Worm (Caenorhabditis elegans) whole organism, early embryonic: ENCODE results near the gene K11H3.5.

Experiments
- B0310.2 ChIP-seq: sonication (generic microtip); optimal IDR thresholded peaks from 2 replicates; lab custom pipeline; 2016; ENCODE audit warnings: mild to moderate bottlenecking, missing genetic modification characterization, missing compliant biosample characterization
- F13C5.2 ChIP-seq: sonication (generic microtip); optimal IDR thresholded peaks from 2 replicates; lab custom pipeline; 2017; ENCODE audit warnings: mild to moderate bottlenecking, missing genetic modification characterization, inconsistent platforms, missing compliant biosample characterization
- aly-1 ChIP-seq: sonication (generic microtip); optimal IDR thresholded peaks from 2 replicates; lab custom pipeline; 2016; ENCODE audit warnings: missing genetic modification characterization, missing compliant biosample characterization
- ama-1 ChIP-seq: fragments of 150-350 bp; optimal IDR thresholded peaks from 2 replicates; lab custom pipeline; 2014
- ceh-13 ChIP-seq: fragments of 200-800 bp; sonication (Bioruptor generic); optimal IDR thresholded peaks from 2 replicates; lab custom pipeline; 2018; ENCODE audit warnings: mild to moderate bottlenecking, missing genetic modification characterization, missing compliant biosample characterization
- ceh-36 ChIP-seq: sonication (generic microtip); optimal IDR thresholded peaks from 2 replicates; lab custom pipeline; 2016; ENCODE audit warnings: missing genetic modification characterization, inconsistent platforms, missing compliant biosample characterization
- ets-7 ChIP-seq: sonication (generic microtip); optimal IDR thresholded peaks from 2 replicates; lab custom pipeline; 2016; ENCODE audit warnings: missing genotype, missing genetic modification characterization, missing compliant biosample characterization
- flt-1 ChIP-seq: fragments of 200-800 bp; sonication (Bioruptor generic); IDR thresholded peaks from 2 replicates; pipeline ENCODE4 v1.3.6; 2022; ENCODE audit warnings: missing genetic modification characterization, missing compliant biosample characterization
- hmbx-1 ChIP-seq: sonication (generic microtip); optimal IDR thresholded peaks from 2 replicates; lab custom pipeline; 2016; ENCODE audit warnings: mild to moderate bottlenecking, missing genetic modification characterization, missing compliant biosample characterization
- hmg-4 ChIP-seq: fragments of 200-800 bp; sonication (Bioruptor generic); optimal IDR thresholded peaks from 2 replicates; lab custom pipeline; 2018; ENCODE audit warnings: mild to moderate bottlenecking, missing genetic modification characterization, missing compliant biosample characterization
- hnd-1 ChIP-seq: sonication (generic microtip); optimal IDR thresholded peaks from 2 replicates; lab custom pipeline; 2016; ENCODE audit warnings: missing genetic modification characterization, missing compliant biosample characterization
- pes-1 ChIP-seq: fragments of 200-800 bp; sonication (Bioruptor generic); IDR thresholded peaks from 2 replicates; pipeline ENCODE4 v1.3.6; 2022; ENCODE audit warnings: missing genetic modification reagents, missing genetic modification characterization, missing compliant biosample characterization
- scrt-1 ChIP-seq: fragments of 200-800 bp; sonication (Bioruptor generic); IDR thresholded peaks from 2 replicates; pipeline ENCODE4 v1.3.6; 2022; ENCODE audit warnings: missing genetic modification characterization, missing compliant biosample characterization
- sea-1 ChIP-seq: fragments of 200-800 bp; sonication (Bioruptor generic); conservative IDR thresholded peaks from 2 replicates; pipeline ENCODE4 v1.3.6; 2022; ENCODE audit warnings: missing genetic modification characterization, missing compliant biosample characterization
- tbx-11 ChIP-seq: fragments of 200-800 bp; sonication (Bioruptor generic); IDR thresholded peaks from 2 replicates; pipeline ENCODE4 v1.3.6; 2022; ENCODE audit warnings: missing genetic modification characterization, missing compliant biosample characterization
- tbx-37 ChIP-seq: fragments of 200-800 bp; sonication (Bioruptor generic); conservative IDR thresholded peaks from 2 replicates; pipeline ENCODE4 v1.3.6; 2022; ENCODE audit warnings: missing genetic modification reagents, missing genetic modification characterization, missing compliant biosample characterization
- tra-4 ChIP-seq: sonication (generic microtip); optimal IDR thresholded peaks from 2 replicates; lab custom pipeline; 2017; ENCODE audit warnings: missing genetic modification characterization, missing compliant biosample characterization

The K11H3.5 gene

DNA sequence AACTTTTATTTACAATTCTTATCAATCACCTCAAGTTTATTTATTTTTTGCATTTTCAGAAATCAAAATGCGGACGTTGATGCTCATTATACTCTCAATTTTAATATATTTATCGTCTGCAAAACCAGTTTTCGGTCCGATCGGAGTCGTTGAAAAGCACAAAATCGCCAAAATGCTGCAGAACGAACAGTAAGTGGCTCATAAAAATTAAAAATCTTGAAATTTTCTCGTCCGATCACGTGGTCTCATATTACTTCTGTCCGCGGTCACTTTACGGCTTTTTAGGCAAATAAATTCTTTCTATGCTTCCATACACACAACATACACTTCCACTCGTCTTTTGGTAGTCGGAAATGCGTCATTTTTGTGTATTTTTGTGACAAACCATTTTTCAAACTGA is at the start of gene K11H3.5:
TSS of gene K11H3.5 (plus strand) at position 54 of the 400 bp plus-strand sequence.
- TF ChIP-seq scrt-1 (no peak), tbx-11 (GFP tag; lab: Robert Waterston, UW) (no peak), hmg-4 (GFP tag; lab: Kevin White, UChicago) (no peak), ama-1 (lab: Kevin White, UChicago) (no peak), flt-1 (no peak), hnd-1 (tag; lab: Kevin White, UChicago) (no peak), ceh-13 (GFP tag; lab: Kevin White, UChicago) (no peak), tra-4 (tag; lab: Kevin White, UChicago) (no peak), aly-1 (no peak), hmbx-1 (tag; lab: Kevin White, UChicago) (no peak), B0310.2 (tag; lab: Kevin White, UChicago) (no peak), tbx-37 (GFP tag; lab: Robert Waterston, UW) (no peak), sea-1 (no peak), ets-7 (tag; lab: Kevin White, UChicago) (no peak), pes-1 (GFP tag; lab: Robert Waterston, UW) (no peak), ceh-36 (tag; lab: Kevin White, UChicago) (no peak)

DNA sequence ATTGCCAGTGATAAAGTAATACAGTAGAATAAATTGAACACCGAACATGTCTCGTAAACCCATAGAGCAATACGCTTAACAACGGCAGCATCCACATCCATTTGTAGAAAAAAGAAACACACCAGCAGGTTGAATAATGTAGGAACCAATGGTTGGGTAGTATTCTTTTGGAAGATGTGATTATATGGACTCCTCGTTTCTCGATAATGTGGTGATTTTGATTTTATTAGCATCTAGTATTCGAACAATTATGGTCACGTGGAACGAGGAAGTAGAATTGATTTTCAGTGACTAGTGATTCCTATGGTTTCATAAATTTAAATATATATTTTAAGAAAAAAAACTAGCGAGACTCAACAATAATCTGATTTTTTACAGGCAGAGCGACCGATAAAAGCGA is 47.1 kb upstream of the K11H3.5 start, which contains the start of gene srxa-10:
TSS of gene srxa-10 (minus strand) at position 101 of the 400 bp plus-strand sequence.
- TF ChIP-seq ama-1 (lab: Kevin White, UChicago) (no peak), ceh-13 (GFP tag; lab: Kevin White, UChicago) (no peak), tbx-11 (GFP tag; lab: Robert Waterston, UW) (no peak), aly-1 (no peak), hmg-4 (GFP tag; lab: Kevin White, UChicago) (no peak), pes-1 (GFP tag; lab: Robert Waterston, UW) (no peak), ets-7 (tag; lab: Kevin White, UChicago) (no peak), B0310.2 (tag; lab: Kevin White, UChicago) (no peak), flt-1 (no peak), scrt-1 (no peak), sea-1 (no peak), hmbx-1 (tag; lab: Kevin White, UChicago) (no peak), hnd-1 (tag; lab: Kevin White, UChicago) (no peak)

DNA sequence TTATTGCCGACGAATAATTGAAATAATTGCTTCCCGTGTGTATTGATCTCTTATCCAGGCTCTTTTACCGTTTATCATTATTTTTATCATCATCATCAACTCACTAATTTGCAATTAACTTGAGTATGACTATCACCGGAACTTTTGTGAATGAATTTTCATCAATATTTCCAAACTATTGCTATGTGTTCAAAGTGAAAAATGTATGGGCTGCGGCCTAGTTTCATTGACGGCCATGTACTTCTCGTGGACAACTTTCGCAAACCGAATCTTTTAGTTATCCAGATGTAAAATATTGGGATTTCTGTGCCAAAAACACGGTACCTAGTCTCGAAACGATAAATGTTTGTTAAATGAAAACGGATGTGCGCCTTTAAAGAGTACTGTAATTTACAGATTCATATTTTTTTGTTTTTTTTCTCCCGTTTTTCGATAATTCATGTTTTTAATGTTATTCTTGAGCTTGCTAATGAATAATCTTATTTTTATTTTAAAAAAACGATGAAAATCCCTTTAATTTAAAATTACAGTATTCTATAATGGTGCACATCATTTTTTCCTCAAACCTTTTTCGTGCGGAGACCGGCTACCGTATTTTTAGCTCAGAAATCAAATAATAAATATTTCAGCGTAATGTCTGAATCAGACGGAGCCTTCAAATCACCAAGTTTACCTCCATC is 45.0 kb upstream of the K11H3.5 start, which contains the start of gene ZK632.2:
TSS of gene ZK632.2 (plus strand) at position 630 of the 680 bp plus-strand sequence.
- TF ChIP-seq scrt-1, result no peak
- no peak for TF ChIP-seq aly-1
- no peak for TF ChIP-seq flt-1
- TF ChIP-seq ama-1 (lab: Kevin White, UChicago), result no peak
- TF ChIP-seq tbx-11 (GFP tag; lab: Robert Waterston, UW), result no peak
- TF ChIP-seq sea-1, result no peak
- no peak for TF ChIP-seq F13C5.2 (tag; lab: Kevin White, UChicago)
- no peak for TF ChIP-seq tbx-37 (GFP tag; lab: Robert Waterston, UW)
- TF ChIP-seq tra-4 (tag; lab: Kevin White, UChicago), result no peak
- TF ChIP-seq ceh-36 (tag; lab: Kevin White, UChicago), result no peak
- TF ChIP-seq ceh-13 (GFP tag; lab: Kevin White, UChicago), result no peak
- no peak for TF ChIP-seq hnd-1 (tag; lab: Kevin White, UChicago)
- no peak for TF ChIP-seq B0310.2 (tag; lab: Kevin White, UChicago)
- no peak for TF ChIP-seq hmbx-1 (tag; lab: Kevin White, UChicago)
- no peak for TF ChIP-seq ets-7 (tag; lab: Kevin White, UChicago)
- TF ChIP-seq pes-1 (GFP tag; lab: Robert Waterston, UW), result no peak
- TF ChIP-seq hmg-4 (GFP tag; lab: Kevin White, UChicago), result no peak

DNA sequence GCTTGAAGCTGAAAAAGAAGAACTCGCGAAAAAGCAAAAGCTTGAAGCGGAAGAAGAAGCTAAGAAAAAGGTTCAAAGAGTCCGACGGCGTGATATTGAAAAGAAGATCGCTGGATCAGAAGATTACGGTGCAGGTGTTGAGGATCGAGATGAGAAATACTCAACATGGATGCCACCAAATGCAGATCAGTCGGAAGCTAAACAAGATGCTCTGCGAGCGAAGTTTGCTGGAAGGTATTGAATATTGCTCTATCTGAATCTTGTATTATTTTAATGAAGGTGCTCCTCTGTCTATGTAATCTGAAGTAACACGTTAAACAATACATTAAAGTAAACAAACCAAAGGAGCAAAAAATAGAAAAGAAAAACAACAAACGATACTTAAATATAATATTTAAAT is 41.5 kb upstream of the K11H3.5 start:
- TF ChIP-seq ets-7 (tag; lab: Kevin White, UChicago) (no peak), pes-1 (GFP tag; lab: Robert Waterston, UW) (no peak), scrt-1 (no peak), ama-1 (lab: Kevin White, UChicago) (no peak), hmg-4 (GFP tag; lab: Kevin White, UChicago) (no peak), tbx-11 (GFP tag; lab: Robert Waterston, UW) (no peak), flt-1 (no peak), hmbx-1 (tag; lab: Kevin White, UChicago) (no peak)

DNA sequence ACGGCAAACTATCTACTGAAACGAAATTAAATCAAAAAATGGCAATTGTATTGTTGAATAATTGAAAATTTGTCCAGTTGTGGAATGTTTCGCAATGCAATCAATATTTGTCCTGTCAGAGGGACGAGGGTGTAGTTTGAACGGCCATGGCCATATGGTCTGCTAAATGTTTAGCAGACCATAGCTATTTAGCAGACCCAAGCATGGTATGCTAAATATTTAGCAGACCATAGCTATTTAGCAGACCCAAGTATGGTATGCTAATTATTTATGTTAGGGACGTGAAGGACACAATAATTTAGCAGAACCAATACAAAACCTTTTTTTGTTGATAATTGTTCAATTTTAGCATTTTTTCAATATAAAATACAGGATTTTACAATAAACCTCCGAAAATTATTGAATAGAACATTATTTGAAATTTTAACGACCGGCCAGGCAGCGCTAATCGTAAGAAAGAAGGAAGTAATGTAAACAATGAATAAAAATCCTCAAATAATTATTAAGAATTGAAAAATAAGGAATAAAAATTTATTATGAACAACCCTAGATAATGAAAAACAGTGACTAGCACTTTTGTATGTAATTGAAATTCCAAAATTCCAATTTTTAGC is 38.5 kb upstream of the K11H3.5 start, which contains the start of gene riok-3:
TSS of gene riok-3 (minus strand) at position 15 of the 614 bp plus-strand sequence.
- TF ChIP-seq ets-7 (tag; lab: Kevin White, UChicago), result no peak
- TF ChIP-seq pes-1 (GFP tag; lab: Robert Waterston, UW), result no peak

DNA sequence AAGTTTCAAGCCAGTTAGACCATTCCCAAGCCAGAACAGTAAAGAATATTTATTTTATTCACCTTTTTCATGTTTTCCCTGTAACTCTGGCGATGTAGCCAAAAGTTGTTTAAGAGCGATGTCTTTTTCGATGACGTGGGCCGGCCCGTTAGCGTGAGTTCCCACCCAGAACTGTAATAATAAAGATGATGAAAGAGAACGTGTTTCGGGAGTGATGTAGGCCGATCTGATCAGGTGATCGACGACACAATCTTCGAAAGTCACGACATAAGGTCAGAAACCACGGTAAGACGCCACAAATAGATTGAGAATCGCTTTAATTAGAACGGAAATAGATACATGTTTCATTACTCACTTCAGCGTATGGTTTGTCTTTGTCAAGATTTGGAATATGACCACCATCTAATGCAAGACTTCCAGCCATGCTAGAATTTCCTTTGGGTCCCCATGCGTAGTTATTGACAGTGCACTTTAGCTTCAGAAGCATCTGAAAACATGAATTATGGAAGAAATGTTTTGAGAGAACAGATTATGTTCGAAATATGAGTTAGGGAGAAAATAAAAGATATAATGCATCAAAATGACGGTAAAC is 36.5 kb upstream of the K11H3.5 start, which contains the start of gene ZK632.4:
TSS of gene ZK632.4 (minus strand) at position 487 of the 592 bp plus-strand sequence.
- TF ChIP-seq ets-7 (tag; lab: Kevin White, UChicago), result no peak
- TF ChIP-seq hmg-4 (GFP tag; lab: Kevin White, UChicago), result no peak
- TF ChIP-seq scrt-1, result no peak
- no peak for TF ChIP-seq B0310.2 (tag; lab: Kevin White, UChicago)
- TF ChIP-seq ceh-13 (GFP tag; lab: Kevin White, UChicago), result no peak
- TF ChIP-seq pes-1 (GFP tag; lab: Robert Waterston, UW), result no peak
- no peak for TF ChIP-seq flt-1
- no peak for TF ChIP-seq tbx-11 (GFP tag; lab: Robert Waterston, UW)
